Worm (Caenorhabditis elegans) whole organism, L4 larva: ENCODE data around the gene lat-2.

Experiments
- D1046.2 ChIP-seq: fragments of 200-800 bp; sonication (Bioruptor generic); IDR thresholded peaks from 2 replicates; pipeline ENCODE4 v1.3.6; 2022; ENCODE audit warnings: missing genetic modification characterization, missing compliant biosample characterization
- F26F4.8 ChIP-seq: fragments of 200-800 bp; sonication (Bioruptor generic); conservative IDR thresholded peaks from 2 replicates; pipeline ENCODE4 v1.3.6; 2022; ENCODE audit warnings: missing genetic modification characterization, missing compliant biosample characterization
- F44E2.7 ChIP-seq: fragments of 200-800 bp; sonication (Bioruptor generic); IDR thresholded peaks from 2 replicates; pipeline ENCODE4 v2.1.2; 2022; ENCODE audit warnings: missing genetic modification characterization, missing compliant biosample characterization
- R02D3.7 ChIP-seq: fragments of 150-350 bp; sonication (generic microtip); optimal IDR thresholded peaks from 3 replicates; lab custom pipeline; 2014; ENCODE audit warnings: missing biosample characterization, missing genetic modification characterization
- ZK337.2 ChIP-seq: fragments of 200-800 bp; sonication (Bioruptor generic); IDR thresholded peaks from 2 replicates; pipeline ENCODE4 v1.3.6; 2022; ENCODE audit warnings: missing genetic modification reagents, missing genetic modification characterization, missing compliant biosample characterization
- aha-1 ChIP-seq: fragments of 150-350 bp; peaks from one replicate; lab custom pipeline; 2014; ENCODE audit warnings: missing biosample characterization, missing genetic modification characterization
- ceh-32 ChIP-seq: sonication (generic microtip); optimal IDR thresholded peaks from 2 replicates; lab custom pipeline; 2016; ENCODE audit warnings: mild to moderate bottlenecking, missing genetic modification characterization, missing compliant biosample characterization; ENCODE audit not compliant: poor library complexity
- ceh-44 ChIP-seq: fragments of 200-800 bp; sonication (Bioruptor generic); IDR thresholded peaks from 2 replicates; pipeline ENCODE4 v1.3.6; 2022; ENCODE audit warnings: missing genetic modification reagents, missing genetic modification characterization, missing compliant biosample characterization
- ces-1 ChIP-seq: fragments of 150-350 bp; sonication (generic microtip); optimal IDR thresholded peaks from 4 replicates; lab custom pipeline; 2014; ENCODE audit warnings: missing biosample characterization, missing genetic modification reagents, missing genetic modification characterization
- dpl-1 ChIP-seq: fragments of 150-350 bp; optimal IDR thresholded peaks from 2 replicates; lab custom pipeline; 2014; ENCODE audit warnings: missing biosample characterization, missing genetic modification reagents, missing genetic modification characterization
- duxl-1 ChIP-seq: sonication (generic microtip); optimal IDR thresholded peaks from 2 replicates; lab custom pipeline; 2016; ENCODE audit warnings: mild to moderate bottlenecking, missing genetic modification characterization, moderate library complexity, missing compliant biosample characterization; ENCODE audit not compliant: poor library complexity
- egl-43 ChIP-seq: fragments of 200-800 bp; sonication (Bioruptor generic); IDR thresholded peaks from 2 replicates; pipeline ENCODE4 v1.3.6; 2022; ENCODE audit warnings: missing genetic modification reagents, missing genetic modification characterization, missing compliant biosample characterization
- hif-1 ChIP-seq, 2 experiments: sonication (generic microtip); optimal IDR thresholded peaks; 2 replicates each; lab custom pipeline; 2016 to 2017; ENCODE audit warnings: missing compliant biosample characterization in 2 of 2, missing genetic modification characterization in 2 of 2, missing genetic modification reagents in 2 of 2, missing genotype in 2 of 2, mild to moderate bottlenecking in 1 of 2
- hlh-30 ChIP-seq: sonication (generic microtip); optimal IDR thresholded peaks from 2 replicates; lab custom pipeline; 2017; ENCODE audit warnings: antibody characterized with exemption, mild to moderate bottlenecking, missing genetic modification characterization, missing compliant biosample characterization; ENCODE audit not compliant: insufficient read depth
- lim-7 ChIP-seq: fragments of 200-800 bp; sonication (Bioruptor generic); IDR thresholded peaks from 2 replicates; pipeline ENCODE4 v1.3.6; 2022; ENCODE audit warnings: missing genetic modification characterization, missing compliant biosample characterization
- lin-13 ChIP-seq: fragments of 150-350 bp; optimal IDR thresholded peaks from 2 replicates; lab custom pipeline; 2014; ENCODE audit warnings: missing biosample characterization, missing genetic modification reagents, missing genetic modification characterization
- lin-29 ChIP-seq: fragments of 200-800 bp; sonication (Bioruptor generic); IDR thresholded peaks from 2 replicates; pipeline ENCODE4 v1.3.6; 2022; ENCODE audit warnings: missing genetic modification reagents, missing genetic modification characterization, missing compliant biosample characterization
- lin-38 ChIP-seq: fragments of 200-800 bp; sonication (Bioruptor generic); IDR thresholded peaks from 2 replicates; pipeline ENCODE4 v1.3.6; 2022; ENCODE audit warnings: missing genetic modification reagents, missing genetic modification characterization, missing compliant biosample characterization
- lin-39 ChIP-seq: fragments of 150-350 bp; optimal IDR thresholded peaks from 2 replicates; lab custom pipeline; 2014; ENCODE audit warnings: missing biosample characterization, missing genetic modification reagents, missing genetic modification characterization
- lsy-2 ChIP-seq, 2 experiments: fragments of 150-350 bp in 1 of 2; sonication (generic microtip) in 1 of 2; optimal IDR thresholded peaks; 2 replicates each; lab custom pipeline; 2014 to 2017; ENCODE audit warnings: missing biosample characterization in 2 of 2, missing genetic modification characterization in 2 of 2
- madf-9 ChIP-seq: fragments of 200-800 bp; sonication (Bioruptor generic); conservative IDR thresholded peaks from 2 replicates; pipeline ENCODE4 v1.3.6; 2022; ENCODE audit warnings: missing genetic modification reagents, missing genetic modification characterization, missing compliant biosample characterization
- mxl-2 ChIP-seq: fragments of 200-800 bp; sonication (Bioruptor generic); conservative IDR thresholded peaks from 2 replicates; pipeline ENCODE4 v1.3.6; 2022; ENCODE audit warnings: missing genetic modification reagents, missing genetic modification characterization, missing compliant biosample characterization
- nhr-25 ChIP-seq: sonication (generic microtip); optimal IDR thresholded peaks from 2 replicates; lab custom pipeline; 2017; ENCODE audit warnings: missing genetic modification characterization, mild to moderate bottlenecking, missing compliant biosample characterization, antibody characterized with exemption, moderate library complexity, borderline replicate concordance; ENCODE audit not compliant: insufficient read depth
- nhr-28 ChIP-seq: fragments of 150-350 bp; optimal IDR thresholded peaks from 2 replicates; lab custom pipeline; 2014; ENCODE audit warnings: missing biosample characterization, missing genetic modification characterization
- nhr-6 ChIP-seq: fragments of 150-350 bp; optimal IDR thresholded peaks from 2 replicates; lab custom pipeline; 2014; ENCODE audit warnings: missing biosample characterization, missing genetic modification characterization
- php-3 ChIP-seq: fragments of 200-800 bp; sonication (Bioruptor generic); IDR thresholded peaks from 2 replicates; pipeline ENCODE4 v1.3.6; 2022; ENCODE audit warnings: missing genetic modification reagents, missing genetic modification characterization, missing compliant biosample characterization
- sdz-12 ChIP-seq: fragments of 200-800 bp; sonication (Bioruptor generic); optimal IDR thresholded peaks from 2 replicates; lab custom pipeline; 2018; ENCODE audit warnings: mild to moderate bottlenecking, missing genetic modification characterization, missing compliant biosample characterization
- set-16 ChIP-seq: fragments of 200-800 bp; sonication (Bioruptor generic); IDR thresholded peaks from 2 replicates; pipeline ENCODE4 v1.3.6; 2022; ENCODE audit warnings: missing genetic modification reagents, missing genetic modification characterization, missing compliant biosample characterization
- skn-1 ChIP-seq: fragments of 150-350 bp; optimal IDR thresholded peaks from 2 replicates; lab custom pipeline; 2014; ENCODE audit warnings: missing biosample characterization, missing genetic modification characterization
- snpc-4 ChIP-seq: fragments of 150-350 bp; optimal IDR thresholded peaks from 2 replicates; lab custom pipeline; 2014; ENCODE audit warnings: missing biosample characterization, missing genetic modification characterization
- spr-3 ChIP-seq: fragments of 200-800 bp; sonication (Bioruptor generic); optimal IDR thresholded peaks from 2 replicates; lab custom pipeline; 2018; ENCODE audit warnings: mild to moderate bottlenecking, missing genetic modification characterization, missing compliant biosample characterization
- tag-97 ChIP-seq: fragments of 200-800 bp; sonication (Bioruptor generic); IDR thresholded peaks from 2 replicates; pipeline ENCODE4 v1.3.6; 2022; ENCODE audit warnings: missing genetic modification characterization, missing compliant biosample characterization
- tra-1 ChIP-seq: fragments of 200-800 bp; sonication (Bioruptor generic); IDR thresholded peaks from 2 replicates; pipeline ENCODE4 v1.3.6; 2022; ENCODE audit warnings: missing genetic modification reagents, missing genetic modification characterization, missing compliant biosample characterization
- unc-130 ChIP-seq: sonication (generic microtip); optimal IDR thresholded peaks from 2 replicates; lab custom pipeline; 2016; ENCODE audit warnings: missing genetic modification reagents, missing genetic modification characterization, missing compliant biosample characterization
- unc-62 ChIP-seq, 3 experiments: fragments of 150-350 bp in 1 of 3; sonication (generic microtip); optimal IDR thresholded peaks in 2 of 3; peaks in 1 of 3; 1 replicate in 1 of 3; 2 replicates in 2 of 3; lab custom pipeline; 2014 to 2017; ENCODE audit warnings: missing biosample characterization in 3 of 3, missing genetic modification characterization in 3 of 3, missing genetic modification reagents in 3 of 3, missing genotype in 1 of 3
- zfp-3 ChIP-seq: fragments of 200-800 bp; sonication (Bioruptor generic); conservative IDR thresholded peaks from 2 replicates; pipeline ENCODE4 v1.3.6; 2022; ENCODE audit warnings: missing genetic modification reagents, missing genetic modification characterization, missing compliant biosample characterization
- zip-2 ChIP-seq: fragments of 150-350 bp; optimal IDR thresholded peaks from 2 replicates; lab custom pipeline; 2014; ENCODE audit warnings: missing biosample characterization, missing genetic modification characterization
- ztf-11 ChIP-seq: fragments of 150-350 bp; optimal IDR thresholded peaks from 2 replicates; lab custom pipeline; 2014; ENCODE audit warnings: missing biosample characterization, missing genetic modification characterization
- ztf-7 ChIP-seq: fragments of 150-350 bp; optimal IDR thresholded peaks from 2 replicates; lab custom pipeline; 2014; ENCODE audit warnings: missing biosample characterization, missing genetic modification characterization

The lat-2 gene

DNA sequence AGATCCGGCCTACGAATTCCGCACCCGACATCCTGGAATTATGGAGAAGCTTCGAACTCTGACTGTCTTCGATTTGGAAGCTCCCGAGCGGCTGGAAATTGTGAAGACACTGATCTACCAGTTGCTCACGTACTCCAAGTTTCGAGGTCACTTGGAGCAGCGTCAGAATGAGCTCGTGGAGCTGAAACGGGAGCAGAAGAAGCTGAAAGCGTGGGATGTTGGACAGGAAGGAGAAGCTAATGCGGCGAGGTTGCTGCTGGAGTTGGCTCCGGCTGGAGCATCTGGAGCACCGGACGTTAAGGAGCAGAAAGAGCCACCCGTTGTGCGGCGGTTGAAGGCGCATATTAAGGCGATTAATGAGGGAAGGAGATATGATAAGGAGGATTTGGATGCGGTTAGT lies 14.5 kb upstream of the lat-2 start:
- TF ChIP-seq nhr-28 (tag; lab: Kevin White, UChicago) (no peak), zip-2 (tag; lab: Kevin White, UChicago) (no peak), lin-29 (no peak), D1046.2 (no peak), F26F4.8 (GFP tag; lab: Robert Waterston, UW) (no peak), unc-62 (GFP tag; optimal IDR thresholded peaks at IDR 0.05 in 1 of 2; lab: Kevin White, UChicago) (peak in 1 of 2 experiments; percentile 2), unc-62 (tag; optimal IDR thresholded peaks at IDR 0.05; lab: Kevin White, UChicago) (no peak), set-16 (peak; percentile 81)

DNA sequence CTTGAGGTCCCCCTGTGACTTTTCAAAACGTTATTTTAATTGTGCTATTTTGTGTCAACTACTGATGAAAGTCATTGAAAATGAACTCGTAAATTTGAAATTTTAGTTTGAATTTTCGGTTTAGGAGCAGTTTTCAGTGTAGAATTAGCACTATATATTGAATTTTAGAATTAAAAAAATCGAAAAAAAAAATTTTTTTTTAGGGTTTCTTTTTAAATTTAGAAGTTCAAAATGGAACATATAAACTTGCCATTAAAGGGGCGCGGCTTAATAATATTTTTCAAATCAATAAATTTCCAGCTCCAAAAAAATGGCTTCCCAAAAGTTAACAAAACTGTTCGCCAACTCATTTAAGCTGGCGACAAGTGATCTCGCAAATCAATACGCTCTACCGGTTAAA lies 8.0 kb upstream of the lat-2 start, which contains the start of gene H20J04.9:
TSS of gene H20J04.9 (plus strand) at position 301 of the 400 bp plus-strand sequence.
- TF ChIP-seq duxl-1 (tag; lab: Kevin White, UChicago) (no peak), egl-43 (GFP tag; lab: Robert Waterston, UW) (no peak), nhr-6 (tag; lab: Kevin White, UChicago) (no peak), ceh-44 (GFP tag; lab: Robert Waterston, UW) (no peak), lim-7 (GFP tag; lab: Robert Waterston, UW) (no peak), php-3 (GFP tag; lab: Robert Waterston, UW) (no peak), tra-1 (GFP tag; lab: Robert Waterston, UW) (no peak), dpl-1 (GFP tag; lab: Kevin White, UChicago) (no peak), R02D3.7 (tag; lab: Kevin White, UChicago) (no peak), snpc-4 (tag; lab: Kevin White, UChicago) (no peak), tag-97 (GFP tag; lab: Robert Waterston, UW) (no peak), ztf-7 (tag; lab: Kevin White, UChicago) (no peak), set-16 (no peak)

- TF ChIP-seq lin-39 (tag; lab: Kevin White, UChicago) = no peak
- TF ChIP-seq unc-62 (GFP tag; optimal IDR thresholded peaks at IDR 0.05 in 1 of 2; lab: Kevin White, UChicago) = no peak
- TF ChIP-seq unc-62 (tag; optimal IDR thresholded peaks at IDR 0.05; lab: Kevin White, UChicago) = no peak
- TF ChIP-seq nhr-25 (tag; lab: Kevin White, UChicago) = no peak
- no peak for TF ChIP-seq hlh-30
- TF ChIP-seq tra-1 (GFP tag; lab: Robert Waterston, UW) = no peak
- no peak for TF ChIP-seq lin-38 (GFP tag; lab: Robert Waterston, UW)
- TF ChIP-seq madf-9 = no peak
- no peak for TF ChIP-seq lsy-2 (tag; optimal IDR thresholded peaks at IDR 0.05; lab: Kevin White, UChicago)
- no peak for TF ChIP-seq zfp-3 (GFP tag; lab: Robert Waterston, UW)
Observed at ce11 chrII:4355217-4355616, 3.6 kb upstream of the lat-2 start, which contains the start of the genes H20J04.7 and H20J04.1. H20J04.7 (minus strand) TSS chrII:4355317. H20J04.1 (plus strand) TSS chrII:4355613.

DNA sequence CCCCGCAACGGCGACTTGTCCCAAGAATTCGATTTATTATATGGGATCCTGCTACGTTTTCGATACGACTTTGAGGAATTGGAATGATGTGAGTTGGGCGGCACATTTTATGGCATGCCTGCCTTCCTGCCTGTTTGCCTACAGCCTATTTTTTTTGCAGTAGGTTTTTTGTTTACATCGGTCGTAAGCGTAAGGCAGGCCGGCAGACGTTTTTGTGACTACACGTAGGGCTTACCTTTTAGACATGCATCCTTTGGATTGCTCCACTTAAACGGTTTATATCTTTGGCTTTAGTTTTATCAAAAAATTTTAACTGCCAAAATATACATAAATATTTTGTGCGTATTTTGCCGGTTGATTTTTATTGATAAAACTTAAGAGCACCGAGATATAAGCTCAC lies 354 bp downstream of the lat-2 start:
- TF ChIP-seq aha-1 (tag; lab: Kevin White, UChicago) (peak; percentile 91), ces-1 (no peak)

ce11 chrII:4362088-4362487 lies 3.2 kb downstream of the lat-2 start:
- TF ChIP-seq skn-1 (tag; lab: Kevin White, UChicago) (no peak), lin-13 (GFP tag; lab: Kevin White, UChicago) (no peak), lin-39 (tag; lab: Kevin White, UChicago) (no peak), unc-62 (GFP tag; optimal IDR thresholded peaks at IDR 0.05 in 1 of 2; lab: Kevin White, UChicago) (peak in 1 of 2 experiments; percentile 65), unc-62 (tag; optimal IDR thresholded peaks at IDR 0.05; lab: Kevin White, UChicago) (no peak)
- TF ChIP-seq, all 104 proteins: peak for 1

DNA sequence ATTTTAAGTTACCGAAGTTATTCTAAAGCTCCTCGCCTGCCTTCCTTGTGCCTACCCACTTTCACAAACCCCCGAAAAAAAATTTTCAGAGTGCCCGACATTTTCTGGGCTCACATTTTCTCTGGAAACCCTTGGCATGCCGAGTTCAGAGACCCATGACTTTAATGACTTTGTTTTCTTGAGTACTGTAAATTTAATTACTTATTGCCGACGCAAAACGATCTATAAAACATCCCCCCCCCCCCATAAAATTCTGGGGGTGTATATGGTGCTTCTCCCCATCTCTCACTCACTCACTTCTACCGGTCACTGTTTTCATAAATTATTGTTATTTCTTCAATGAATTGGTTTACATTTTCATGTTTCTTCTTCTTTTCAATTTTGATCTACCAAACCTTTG lies 9.1 kb downstream of the lat-2 start, which contains the start of gene try-9:
TSS of gene try-9 (plus strand) at position 301 of the 400 bp plus-strand sequence.
- TF ChIP-seq ceh-32 (tag; lab: Kevin White, UChicago) = no peak
- TF ChIP-seq F44E2.7 (GFP tag; lab: Robert Waterston, UW) = no peak
- no peak for TF ChIP-seq D1046.2
- no peak for TF ChIP-seq ZK337.2 (GFP tag; lab: Robert Waterston, UW)
- TF ChIP-seq sdz-12 (GFP tag; lab: Kevin White, UChicago) = no peak
- no peak for TF ChIP-seq hif-1 (tag; optimal IDR thresholded peaks at IDR 0.05; lab: Kevin White, UChicago)
- TF ChIP-seq spr-3 (GFP tag; lab: Kevin White, UChicago) = no peak
- no peak for TF ChIP-seq unc-130 (GFP tag; lab: Kevin White, UChicago)
- 0 out of 2 replicates have a peak, but pooled peaks have one; percentile 26 for TF ChIP-seq php-3 (GFP tag; lab: Robert Waterston, UW)
- TF ChIP-seq lin-13 (GFP tag; lab: Kevin White, UChicago) = no peak
- TF ChIP-seq aha-1 (tag; lab: Kevin White, UChicago) = peak; percentile 38
- TF ChIP-seq tra-1 (GFP tag; lab: Robert Waterston, UW) = no peak
- no peak for TF ChIP-seq mxl-2 (GFP tag; lab: Robert Waterston, UW)
- no peak for TF ChIP-seq zfp-3 (GFP tag; lab: Robert Waterston, UW)
- TF ChIP-seq ztf-11 = no peak
